Worm (Caenorhabditis elegans) whole organism, L1 larva: Measurements from ENCODE around the gene ggtb-1.
A peak's percentile ranks its signal among the peaks of the same experiment; 100 is the strongest.

Source experiments
- aly-2 ChIP-seq: fragments of 150-350 bp; optimal IDR thresholded peaks from 2 replicates; lab custom pipeline; 2014; ENCODE audit warnings: missing biosample characterization, missing genetic modification characterization
- ces-1 ChIP-seq: fragments of 150-350 bp; optimal IDR thresholded peaks from 2 replicates; lab custom pipeline; 2014; ENCODE audit warnings: missing biosample characterization, missing genetic modification reagents, missing genetic modification characterization
- efl-1 ChIP-seq, 4 experiments: fragments of 150-350 bp; optimal IDR thresholded peaks in 3 of 4; peaks in 1 of 4; 1 replicate in 1 of 4; 2 replicates in 3 of 4; lab custom pipeline; 2014; ENCODE audit warnings: missing biosample characterization in 2 of 4, missing genetic modification characterization in 2 of 4, missing genetic modification reagents in 2 of 4
- fos-1 ChIP-seq: fragments of 150-350 bp; optimal IDR thresholded peaks from 2 replicates; lab custom pipeline; 2014; ENCODE audit warnings: missing biosample characterization, missing genetic modification characterization
- mdl-1 ChIP-seq, 2 experiments: fragments of 150-350 bp; optimal IDR thresholded peaks; 2 replicates each; lab custom pipeline; 2014 to 2017; ENCODE audit warnings: missing biosample characterization in 2 of 2, missing genetic modification characterization in 2 of 2, inconsistent platforms in 1 of 2
- mep-1 ChIP-seq: fragments of 150-350 bp; optimal IDR thresholded peaks from 2 replicates; lab custom pipeline; 2014; ENCODE audit warnings: missing biosample characterization, missing genetic modification characterization
- nhr-11 ChIP-seq: fragments of 150-350 bp; optimal IDR thresholded peaks from 2 replicates; lab custom pipeline; 2014; ENCODE audit warnings: missing biosample characterization, missing genetic modification characterization
- nhr-76 ChIP-seq: sonication (generic microtip); optimal IDR thresholded peaks from 2 replicates; lab custom pipeline; 2017; ENCODE audit warnings: missing biosample characterization, missing genetic modification characterization
- nhr-77 ChIP-seq: fragments of 150-350 bp; optimal IDR thresholded peaks from 2 replicates; lab custom pipeline; 2014; ENCODE audit warnings: missing biosample characterization, missing genetic modification characterization
- nhr-90 ChIP-seq: sonication (generic microtip); optimal IDR thresholded peaks from 2 replicates; lab custom pipeline; 2016; ENCODE audit warnings: mild to moderate bottlenecking, missing genetic modification characterization, missing compliant biosample characterization; ENCODE audit not compliant: poor library complexity
- unc-62 ChIP-seq: fragments of 150-350 bp; optimal IDR thresholded peaks from 2 replicates; lab custom pipeline; 2014; ENCODE audit warnings: missing biosample characterization, missing genetic modification reagents, missing genetic modification characterization
- xbp-1 ChIP-seq: sonication (generic microtip); optimal IDR thresholded peaks from 2 replicates; lab custom pipeline; 2016; ENCODE audit warnings: missing genetic modification characterization, missing compliant biosample characterization
- zag-1 ChIP-seq: fragments of 150-350 bp; optimal IDR thresholded peaks from 2 replicates; lab custom pipeline; 2014; ENCODE audit warnings: missing biosample characterization, missing genetic modification characterization

DNA sequence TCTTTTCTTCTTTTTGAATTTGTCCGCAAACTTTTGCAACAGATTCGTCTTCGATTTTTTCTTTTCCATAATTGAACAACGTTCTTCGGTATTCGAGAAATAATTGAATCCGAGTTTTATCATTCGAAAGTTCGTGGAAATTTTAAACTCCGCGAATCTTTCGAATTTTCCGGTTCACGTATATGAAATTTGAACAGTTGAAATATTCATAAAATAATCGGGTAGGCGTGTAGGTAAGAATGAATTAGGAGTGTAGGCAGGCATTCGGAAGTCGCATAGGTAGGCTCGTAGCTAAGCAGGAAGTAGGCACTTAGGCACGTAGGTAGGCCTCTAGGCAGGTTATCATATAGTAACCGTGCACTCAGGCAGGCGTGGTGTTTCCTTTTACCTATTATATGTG lies 4.6 kb downstream of the ggtb-1 start, which contains the start of gene B0280.11:
- no peak for TF ChIP-seq fos-1 (tag; lab: Kevin White, UChicago)
- TF ChIP-seq mep-1 (tag; lab: Kevin White, UChicago): no peak
- TF ChIP-seq nhr-90: no peak
- TF ChIP-seq zag-1 (tag; lab: Kevin White, UChicago): no peak
- no peak for TF ChIP-seq efl-1 (optimal IDR thresholded peaks at IDR 0.05; lab: Kevin White, UChicago)
- peak in 1 of 2 experiments; percentile 39 for TF ChIP-seq efl-1 (GFP tag; optimal IDR thresholded peaks at IDR 0.05 in 1 of 2; lab: Kevin White, UChicago)
- TF ChIP-seq aly-2 (tag; lab: Kevin White, UChicago): no peak
- TF ChIP-seq nhr-77 (tag; lab: Kevin White, UChicago): no peak
- no peak for TF ChIP-seq unc-62 (GFP tag; lab: Kevin White, UChicago)
- no peak for TF ChIP-seq mdl-1 (tag; optimal IDR thresholded peaks at IDR 0.05; lab: Kevin White, UChicago)
- TF ChIP-seq xbp-1 (tag; lab: Kevin White, UChicago): no peak
- TF ChIP-seq nhr-76: no peak
- no peak for TF ChIP-seq nhr-11
- TF ChIP-seq ces-1 (GFP tag; lab: Kevin White, UChicago): no peak
